Worm (Caenorhabditis elegans) whole organism, L4 larva: Measurements from ENCODE around the gene Y41C4A.21.

ENCODE experiments used
- T26A8.4 ChIP-seq: fragments of 200-800 bp; sonication (Bioruptor generic); IDR thresholded peaks from 2 replicates; pipeline ENCODE4 v1.3.6; 2022; ENCODE audit warnings: missing genetic modification characterization, missing compliant biosample characterization
- Y48G9A.11 ChIP-seq: fragments of 200-800 bp; sonication (Bioruptor generic); IDR thresholded peaks from 2 replicates; pipeline ENCODE4 v1.3.6; 2022; ENCODE audit warnings: missing genetic modification reagents, missing genetic modification characterization, missing compliant biosample characterization
- Y75B8A.6 ChIP-seq: fragments of 200-800 bp; sonication (Bioruptor generic); IDR thresholded peaks from 2 replicates; pipeline ENCODE4 v1.3.6; 2022; ENCODE audit warnings: missing genetic modification reagents, missing genetic modification characterization, missing compliant biosample characterization
- ZK546.5 ChIP-seq, 2 experiments: sonication (generic microtip); optimal IDR thresholded peaks; 2 replicates each; lab custom pipeline; 2017; ENCODE audit warnings: missing biosample characterization in 2 of 2, missing genetic modification characterization in 2 of 2
- aha-1 ChIP-seq: fragments of 150-350 bp; peaks from one replicate; lab custom pipeline; 2014; ENCODE audit warnings: missing biosample characterization, missing genetic modification characterization
- attf-4 ChIP-seq: sonication (generic microtip); optimal IDR thresholded peaks from 3 replicates; lab custom pipeline; 2017; ENCODE audit warnings: missing biosample characterization, missing genetic modification characterization
- ceh-20 ChIP-seq: fragments of 200-800 bp; sonication (Bioruptor generic); IDR thresholded peaks from 2 replicates; pipeline ENCODE4 v1.3.6; 2022; ENCODE audit warnings: missing genetic modification reagents, missing genetic modification characterization, missing compliant biosample characterization
- ceh-28 ChIP-seq: fragments of 150-350 bp; optimal IDR thresholded peaks from 2 replicates; lab custom pipeline; 2014; ENCODE audit warnings: missing biosample characterization, missing genetic modification reagents, missing genetic modification characterization
- ces-1 ChIP-seq: fragments of 150-350 bp; sonication (generic microtip); optimal IDR thresholded peaks from 4 replicates; lab custom pipeline; 2014; ENCODE audit warnings: missing biosample characterization, missing genetic modification reagents, missing genetic modification characterization
- ctbp-1 ChIP-seq: fragments of 200-800 bp; sonication (Bioruptor generic); IDR thresholded peaks from 2 replicates; pipeline ENCODE4 v1.3.6; 2022; ENCODE audit warnings: missing genetic modification reagents, missing genetic modification characterization, missing compliant biosample characterization
- daf-19 ChIP-seq: fragments of 200-800 bp; sonication (Bioruptor generic); conservative IDR thresholded peaks from 2 replicates; pipeline ENCODE4 v1.3.6; 2022; ENCODE audit warnings: missing genetic modification characterization, missing compliant biosample characterization
- daf-8 ChIP-seq: fragments of 200-800 bp; sonication (Bioruptor generic); IDR thresholded peaks from 2 replicates; pipeline ENCODE4 v1.3.6; 2022; ENCODE audit warnings: missing genetic modification characterization, missing compliant biosample characterization
- dmd-6 ChIP-seq: fragments of 200-800 bp; sonication (Bioruptor generic); IDR thresholded peaks from 2 replicates; pipeline ENCODE4 v1.3.6; 2022; ENCODE audit warnings: missing genetic modification reagents, missing genetic modification characterization, missing compliant biosample characterization
- dmd-8 ChIP-seq: fragments of 200-800 bp; sonication (Bioruptor generic); IDR thresholded peaks from 2 replicates; pipeline ENCODE4 v1.3.6; 2022; ENCODE audit warnings: missing genetic modification characterization, missing compliant biosample characterization
- dmd-9 ChIP-seq: fragments of 200-800 bp; sonication (Bioruptor generic); IDR thresholded peaks from 2 replicates; pipeline ENCODE4 v1.3.6; 2022; ENCODE audit warnings: missing genetic modification reagents, missing genetic modification characterization, missing compliant biosample characterization
- dpl-1 ChIP-seq: fragments of 150-350 bp; optimal IDR thresholded peaks from 2 replicates; lab custom pipeline; 2014; ENCODE audit warnings: missing biosample characterization, missing genetic modification reagents, missing genetic modification characterization
- dve-1 ChIP-seq: sonication (generic microtip); optimal IDR thresholded peaks from 2 replicates; lab custom pipeline; 2017; ENCODE audit warnings: antibody characterized with exemption, mild to moderate bottlenecking, missing genetic modification characterization, missing compliant biosample characterization; ENCODE audit not compliant: insufficient read depth
- egl-43 ChIP-seq: fragments of 200-800 bp; sonication (Bioruptor generic); IDR thresholded peaks from 2 replicates; pipeline ENCODE4 v1.3.6; 2022; ENCODE audit warnings: missing genetic modification reagents, missing genetic modification characterization, missing compliant biosample characterization
- gei-8 ChIP-seq: fragments of 200-800 bp; sonication (Bioruptor generic); optimal IDR thresholded peaks from 2 replicates; lab custom pipeline; 2018; ENCODE audit warnings: mild to moderate bottlenecking, missing genetic modification characterization, missing compliant biosample characterization
- hif-1 ChIP-seq, 2 experiments: sonication (generic microtip); optimal IDR thresholded peaks; 2 replicates each; lab custom pipeline; 2016 to 2017; ENCODE audit warnings: missing compliant biosample characterization in 2 of 2, missing genetic modification characterization in 2 of 2, missing genetic modification reagents in 2 of 2, missing genotype in 2 of 2, mild to moderate bottlenecking in 1 of 2
- hlh-11 ChIP-seq: fragments of 200-800 bp; sonication (Bioruptor generic); optimal IDR thresholded peaks from 2 replicates; lab custom pipeline; 2018; ENCODE audit warnings: mild to moderate bottlenecking, missing genetic modification characterization, missing compliant biosample characterization
- hlh-30 ChIP-seq: sonication (generic microtip); optimal IDR thresholded peaks from 2 replicates; lab custom pipeline; 2017; ENCODE audit warnings: antibody characterized with exemption, mild to moderate bottlenecking, missing genetic modification characterization, missing compliant biosample characterization; ENCODE audit not compliant: insufficient read depth
- lin-1 ChIP-seq: fragments of 200-800 bp; sonication (Bioruptor generic); IDR thresholded peaks from 2 replicates; pipeline ENCODE4 v1.3.6; 2022; ENCODE audit warnings: missing genetic modification reagents, missing genetic modification characterization, missing compliant biosample characterization
- lin-13 ChIP-seq: fragments of 150-350 bp; optimal IDR thresholded peaks from 2 replicates; lab custom pipeline; 2014; ENCODE audit warnings: missing biosample characterization, missing genetic modification reagents, missing genetic modification characterization
- lin-39 ChIP-seq: fragments of 150-350 bp; optimal IDR thresholded peaks from 2 replicates; lab custom pipeline; 2014; ENCODE audit warnings: missing biosample characterization, missing genetic modification reagents, missing genetic modification characterization
- lsy-2 ChIP-seq, 2 experiments: fragments of 150-350 bp in 1 of 2; sonication (generic microtip) in 1 of 2; optimal IDR thresholded peaks; 2 replicates each; lab custom pipeline; 2014 to 2017; ENCODE audit warnings: missing biosample characterization in 2 of 2, missing genetic modification characterization in 2 of 2
- madf-5 ChIP-seq, 2 experiments: fragments of 200-800 bp; sonication (Bioruptor generic); IDR thresholded peaks; 2 replicates each; pipeline ENCODE4 v1.3.6; 2022; ENCODE audit warnings: missing compliant biosample characterization in 2 of 2, missing genetic modification characterization in 2 of 2
- mdl-1 ChIP-seq, 2 experiments: fragments of 150-350 bp in 1 of 2; sonication (generic microtip) in 1 of 2; optimal IDR thresholded peaks; 2 replicates each; lab custom pipeline; 2014 to 2017; ENCODE audit warnings: missing biosample characterization in 2 of 2, missing genetic modification characterization in 2 of 2
- mep-1 ChIP-seq: fragments of 150-350 bp; sonication (generic microtip); optimal IDR thresholded peaks from 3 replicates; lab custom pipeline; 2014; ENCODE audit warnings: missing biosample characterization, missing genetic modification characterization
- mxl-3 ChIP-seq: fragments of 200-800 bp; sonication (Bioruptor generic); optimal IDR thresholded peaks from 2 replicates; lab custom pipeline; 2018; ENCODE audit warnings: mild to moderate bottlenecking, missing genetic modification characterization, missing compliant biosample characterization
- nhr-111 ChIP-seq: fragments of 200-800 bp; sonication (Bioruptor generic); optimal IDR thresholded peaks from 2 replicates; lab custom pipeline; 2018; ENCODE audit warnings: mild to moderate bottlenecking, missing genetic modification characterization, missing compliant biosample characterization
- nhr-237 ChIP-seq: sonication (generic microtip); optimal IDR thresholded peaks from 2 replicates; lab custom pipeline; 2017; ENCODE audit warnings: missing biosample characterization, missing genetic modification characterization
- nhr-25 ChIP-seq: sonication (generic microtip); optimal IDR thresholded peaks from 2 replicates; lab custom pipeline; 2017; ENCODE audit warnings: missing genetic modification characterization, mild to moderate bottlenecking, missing compliant biosample characterization, antibody characterized with exemption, moderate library complexity, borderline replicate concordance; ENCODE audit not compliant: insufficient read depth
- nhr-28 ChIP-seq: fragments of 150-350 bp; optimal IDR thresholded peaks from 2 replicates; lab custom pipeline; 2014; ENCODE audit warnings: missing biosample characterization, missing genetic modification characterization
- pha-4 ChIP-seq, 2 experiments: fragments of 150-350 bp in 1 of 2; fragments of 200-800 bp in 1 of 2; sonication (Bioruptor generic) in 1 of 2; IDR thresholded peaks in 1 of 2; optimal IDR thresholded peaks in 1 of 2; 2 replicates each; pipeline versions ENCODE4 v1.3.6 to Lab custom; 2014 to 2022; ENCODE audit warnings: missing genetic modification characterization in 2 of 2, missing genetic modification reagents in 2 of 2, missing biosample characterization in 1 of 2, missing compliant biosample characterization in 1 of 2
- pqm-1 ChIP-seq: sonication (generic microtip); optimal IDR thresholded peaks from 2 replicates; lab custom pipeline; 2017; ENCODE audit warnings: missing biosample characterization, missing genetic modification characterization
- rbr-2 ChIP-seq: sonication (generic microtip); optimal IDR thresholded peaks from 2 replicates; lab custom pipeline; 2016; ENCODE audit warnings: missing genotype, missing genetic modification characterization, missing compliant biosample characterization
- snpc-1.2 ChIP-seq: fragments of 200-800 bp; sonication (Bioruptor generic); IDR thresholded peaks from 2 replicates; pipeline ENCODE4 v1.3.6; 2022; ENCODE audit warnings: missing genetic modification reagents, missing genetic modification characterization, missing compliant biosample characterization
- spr-3 ChIP-seq: fragments of 200-800 bp; sonication (Bioruptor generic); optimal IDR thresholded peaks from 2 replicates; lab custom pipeline; 2018; ENCODE audit warnings: mild to moderate bottlenecking, missing genetic modification characterization, missing compliant biosample characterization
- unc-62 ChIP-seq, 3 experiments: fragments of 150-350 bp in 1 of 3; sonication (generic microtip); optimal IDR thresholded peaks in 2 of 3; peaks in 1 of 3; 1 replicate in 1 of 3; 2 replicates in 2 of 3; lab custom pipeline; 2014 to 2017; ENCODE audit warnings: missing biosample characterization in 3 of 3, missing genetic modification characterization in 3 of 3, missing genetic modification reagents in 3 of 3, missing genotype in 1 of 3
- zfp-3 ChIP-seq: fragments of 200-800 bp; sonication (Bioruptor generic); conservative IDR thresholded peaks from 2 replicates; pipeline ENCODE4 v1.3.6; 2022; ENCODE audit warnings: missing genetic modification reagents, missing genetic modification characterization, missing compliant biosample characterization
- zip-11 ChIP-seq: fragments of 200-800 bp; sonication (Bioruptor generic); IDR thresholded peaks from 2 replicates; pipeline ENCODE4 v1.3.6; 2022; ENCODE audit warnings: missing genetic modification characterization, missing compliant biosample characterization
- ztf-11 ChIP-seq: fragments of 150-350 bp; optimal IDR thresholded peaks from 2 replicates; lab custom pipeline; 2014; ENCODE audit warnings: missing biosample characterization, missing genetic modification characterization

Y41C4A.21 gene

ce11 chrIII:11732943-11733342 lies 787 bp downstream of the Y41C4A.21 start:
- TF ChIP-seq daf-19 (no peak), ceh-28 (peak; percentile 95), mep-1 (tag; lab: Kevin White, UChicago) (peak; percentile 11), nhr-25 (tag; lab: Kevin White, UChicago) (no peak)

DNA sequence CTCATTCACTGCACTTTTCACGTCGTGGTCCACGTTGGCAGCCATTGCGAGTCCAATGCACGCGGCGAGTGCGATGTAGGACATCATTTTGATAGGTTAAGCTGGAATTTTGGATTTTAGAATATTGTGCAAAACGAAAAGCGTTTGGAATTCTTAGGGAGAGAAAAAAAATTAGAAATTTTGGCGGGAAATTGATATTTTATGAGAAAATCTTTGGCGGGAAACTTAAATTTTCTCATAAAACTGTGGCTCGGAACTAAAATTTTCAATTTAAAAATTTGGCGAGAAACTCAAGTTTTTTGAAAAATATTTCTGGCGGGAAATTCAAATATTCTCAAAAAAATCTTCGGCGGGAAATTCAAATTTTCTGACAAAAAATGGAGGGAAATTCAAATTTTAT lies 5.4 kb downstream of the Y41C4A.21 start, which contains the start of gene sup-1:
sup-1 (minus strand) TSS at position 101 of the 400 bp plus-strand sequence.
- TF ChIP-seq nhr-111 (no peak), aha-1 (tag; lab: Kevin White, UChicago) (peak; percentile 29), hlh-11 (tag; lab: Kevin White, UChicago) (no peak), Y75B8A.6 (GFP tag; lab: Robert Waterston, UW) (no peak), gei-8 (no peak)

ce11 chrIII:11738482-11738881 lies 6.3 kb downstream of the Y41C4A.21 start:
- TF ChIP-seq ceh-20 (GFP tag; lab: Robert Waterston, UW) (peak; percentile 62; the same call in 1 of the 2 replicates), ztf-11 (tag; lab: Kevin White, UChicago) (no peak), daf-8 (no peak), aha-1 (tag; lab: Kevin White, UChicago) (peak; percentile 59), hlh-11 (tag; lab: Kevin White, UChicago) (peak; percentile 53), hif-1 (tag; optimal IDR thresholded peaks at IDR 0.05; lab: Kevin White, UChicago) (peak in 1 of 2 experiments; percentile 3), zfp-3 (no peak), gei-8 (no peak), dmd-6 (peak; percentile 36), pha-4 (GFP tag; IDR thresholded peaks at IDR 0.05; lab: Robert Waterston, UW) (no peak), pha-4 (tag; optimal IDR thresholded peaks at IDR 0.05; lab: Kevin White, UChicago) (no peak), pqm-1 (no peak), snpc-1.2 (GFP tag; lab: Robert Waterston, UW) (no peak), T26A8.4 (GFP tag; lab: Robert Waterston, UW) (no peak), mep-1 (tag; lab: Kevin White, UChicago) (peak; percentile 30), nhr-237 (no peak), lsy-2 (tag; optimal IDR thresholded peaks at IDR 0.05; lab: Kevin White, UChicago) (peak in 1 of 2 experiments; percentile 52), unc-62 (GFP tag; optimal IDR thresholded peaks at IDR 0.05 in 1 of 2; lab: Kevin White, UChicago) (peak in 1 of 2 experiments; percentile 65), unc-62 (tag; optimal IDR thresholded peaks at IDR 0.05; lab: Kevin White, UChicago) (no peak), spr-3 (GFP tag; lab: Kevin White, UChicago) (no peak), nhr-28 (tag; lab: Kevin White, UChicago) (peak; percentile 25), lin-1 (GFP tag; lab: Robert Waterston, UW) (no peak), nhr-111 (no peak), ctbp-1 (GFP tag; lab: Robert Waterston, UW) (0 out of 2 replicates have a peak, but pooled peaks have one; percentile 36), hlh-30 (tag; lab: Kevin White, UChicago) (peak; percentile 87), rbr-2 (peak; percentile 1), dmd-8 (no peak), mxl-3 (GFP tag; lab: Kevin White, UChicago) (no peak), nhr-25 (tag; lab: Kevin White, UChicago) (no peak), mdl-1 (tag; optimal IDR thresholded peaks at IDR 0.05; lab: Kevin White, UChicago) (peak in 1 of 2 experiments; percentile 25), dve-1 (peak; percentile 6), madf-5 (GFP tag; IDR thresholded peaks at IDR 0.05; lab: Robert Waterston, UW) (no peak), lin-39 (tag; lab: Kevin White, UChicago) (peak; percentile 42)

DNA sequence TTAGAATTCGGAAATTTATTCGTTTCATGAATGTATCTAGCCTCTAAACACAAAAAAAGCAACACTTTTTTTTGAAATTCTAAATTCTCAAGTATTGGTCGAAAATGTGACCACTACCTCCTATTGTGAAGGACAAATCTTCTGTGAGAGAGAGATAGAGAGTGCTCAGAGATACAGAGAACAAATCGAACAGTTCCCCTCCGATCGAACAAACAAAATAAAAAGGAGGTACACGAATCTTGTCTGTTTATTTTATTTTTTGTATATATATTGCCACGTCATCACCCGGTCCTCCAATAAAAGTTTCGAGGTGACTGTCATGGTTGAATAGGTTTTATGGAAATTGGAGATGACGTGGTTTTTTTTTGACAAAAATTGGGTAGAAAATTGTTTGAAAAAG lies 8.7 kb downstream of the Y41C4A.21 start:
- TF ChIP-seq Y48G9A.11 (no peak), zip-11 (GFP tag; lab: Robert Waterston, UW) (no peak), ceh-20 (GFP tag; lab: Robert Waterston, UW) (no peak), lin-13 (GFP tag; lab: Kevin White, UChicago) (no peak), aha-1 (tag; lab: Kevin White, UChicago) (peak; percentile 46), pha-4 (GFP tag; IDR thresholded peaks at IDR 0.05; lab: Robert Waterston, UW) (no peak), pha-4 (tag; optimal IDR thresholded peaks at IDR 0.05; lab: Kevin White, UChicago) (peak; percentile 71), egl-43 (no peak), ZK546.5 (tag; optimal IDR thresholded peaks at IDR 0.05; lab: Kevin White, UChicago) (no peak), dmd-9 (GFP tag; lab: Robert Waterston, UW) (no peak), ces-1 (GFP tag; lab: Kevin White, UChicago) (no peak), dpl-1 (GFP tag; lab: Kevin White, UChicago) (peak; percentile 3), attf-4 (no peak)
